Worm (Caenorhabditis elegans): ENCODE results near the gene F19B10.5.

DNA sequence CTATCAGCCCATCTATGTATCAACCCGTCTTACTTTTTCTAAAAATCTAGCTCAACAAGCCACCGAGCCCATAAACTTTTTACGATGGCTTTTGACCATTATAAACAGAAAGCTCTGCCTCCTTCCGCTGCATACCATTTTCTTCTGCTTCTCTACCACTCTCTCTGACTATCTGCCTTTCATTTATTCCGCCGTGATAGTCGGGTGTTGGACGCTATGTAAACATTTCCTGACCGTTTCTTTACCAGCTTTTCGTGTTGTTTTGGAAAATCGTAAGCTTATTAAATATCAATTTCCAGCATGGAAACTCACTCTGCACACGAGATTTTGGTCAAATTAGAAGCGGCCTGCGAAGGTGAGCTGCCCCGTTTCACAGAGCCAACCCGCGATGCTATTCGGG, 38.0 kb upstream of the F19B10.5 start, which contains the start of gene F40E12.1:
- TF ChIP-seq nhr-12 (tag; optimal IDR thresholded peaks at IDR 0.05) (no peak), mdl-1 (tag; optimal IDR thresholded peaks at IDR 0.05) (no peak), nhr-76 (tag; optimal IDR thresholded peaks at IDR 0.05) (no peak), lin-39 (tag; optimal IDR thresholded peaks at IDR 0.05) (no peak), nhr-28 (tag; optimal IDR thresholded peaks at IDR 0.05) (no peak), egl-27 (tag; optimal IDR thresholded peaks at IDR 0.05) (no peak)

Measured in whole organism, L3 larva.